Fruit fly (Drosophila melanogaster) whole organism, embryonic: Measurements from ENCODE around the gene CG15142.

ENCODE experiments used
- Abd-B ChIP-seq: fragments of 200-800 bp; sonication (Bioruptor generic); optimal IDR thresholded peaks from 2 replicates; lab custom pipeline; 2018; ENCODE audit warnings: missing biosample characterization, mild to moderate bottlenecking, missing genetic modification characterization, moderate library complexity
- Bgb ChIP-seq: fragments of 200-800 bp; sonication (Bioruptor generic); IDR thresholded peaks from 2 replicates; pipeline ENCODE4 v1.3.6; 2022; ENCODE audit warnings: missing biosample characterization, missing genetic modification characterization; ENCODE audit not compliant: partially characterized antibody
- CG10366 ChIP-seq: fragments of 200-800 bp; sonication (Bioruptor generic); IDR thresholded peaks from 2 replicates; pipeline ENCODE4 v1.3.6; 2022; ENCODE audit warnings: missing biosample characterization, missing genetic modification characterization
- CG11247 ChIP-seq: fragments of 200-800 bp; sonication (Bioruptor generic); IDR thresholded peaks from 2 replicates; pipeline ENCODE4 v1.3.6; 2022; ENCODE audit warnings: missing biosample characterization, missing genetic modification characterization
- CG11723 ChIP-seq: fragments of 200-800 bp; sonication (Bioruptor generic); optimal IDR thresholded peaks from 2 replicates; lab custom pipeline; 2017; ENCODE audit warnings: missing biosample characterization, mild to moderate bottlenecking, missing genetic modification characterization
- CG1233 ChIP-seq: fragments of 200-800 bp; sonication (Bioruptor generic); optimal IDR thresholded peaks from 4 replicates; lab custom pipeline; 2018; ENCODE audit warnings: missing biosample characterization, mild to moderate bottlenecking, missing genetic modification characterization
- CG14667 ChIP-seq: fragments of 200-800 bp; sonication (Bioruptor generic); IDR thresholded peaks from 2 replicates; pipeline ENCODE4 v1.3.6; 2022; ENCODE audit warnings: missing biosample characterization, missing genetic modification characterization
- CG15601 ChIP-seq: fragments of 200-800 bp; sonication (Bioruptor generic); optimal IDR thresholded peaks from 3 replicates; lab custom pipeline; 2019; ENCODE audit warnings: missing biosample characterization, mild to moderate bottlenecking, missing genetic modification characterization, moderate library complexity
- CG17359 ChIP-seq: fragments of 200-800 bp; sonication (Bioruptor generic); optimal IDR thresholded peaks from 3 replicates; lab custom pipeline; 2018; ENCODE audit warnings: missing biosample characterization, mild to moderate bottlenecking, missing genetic modification characterization, moderate library complexity
- CG17912 ChIP-seq: fragments of 200-800 bp; sonication (Bioruptor generic); optimal IDR thresholded peaks from 2 replicates; lab custom pipeline; 2018; ENCODE audit warnings: missing biosample characterization, mild to moderate bottlenecking, missing genetic modification characterization
- CG18476 ChIP-seq: fragments of 200-800 bp; sonication (Bioruptor generic); optimal IDR thresholded peaks from 2 replicates; lab custom pipeline; 2016; ENCODE audit warnings: missing biosample characterization, mild to moderate bottlenecking, missing genetic modification characterization
- CG18599 ChIP-seq: fragments of 200-800 bp; sonication (Bioruptor generic); optimal IDR thresholded peaks from 3 replicates; lab custom pipeline; 2017; ENCODE audit warnings: missing biosample characterization, missing genetic modification characterization, mild to moderate bottlenecking, moderate library complexity, missing genetic modification reagents
- CG30431 ChIP-seq: fragments of 200-800 bp; sonication (Bioruptor generic); optimal IDR thresholded peaks from 2 replicates; lab custom pipeline; 2017; ENCODE audit warnings: missing biosample characterization, missing genetic modification characterization
- CG4617 ChIP-seq: fragments of 200-800 bp; sonication (Bioruptor generic); optimal IDR thresholded peaks from 3 replicates; lab custom pipeline; 2016; ENCODE audit warnings: missing biosample characterization, missing genetic modification characterization, borderline replicate concordance
- CG7987 ChIP-seq: fragments of 200-800 bp; sonication (Bioruptor generic); optimal IDR thresholded peaks from 2 replicates; lab custom pipeline; 2018; ENCODE audit warnings: missing biosample characterization, mild to moderate bottlenecking, missing genetic modification characterization, moderate library complexity
- CG8290 ChIP-seq, 3 experiments: fragments of 200-800 bp; sonication (Bioruptor generic); optimal IDR thresholded peaks; 2 replicates each; lab custom pipeline; 2016 to 2019; ENCODE audit warnings: missing biosample characterization in 3 of 3, missing genetic modification characterization in 3 of 3, mild to moderate bottlenecking in 2 of 3, moderate library complexity in 1 of 3
- CG9876 ChIP-seq: fragments of 200-800 bp; sonication (Bioruptor generic); optimal IDR thresholded peaks from 2 replicates; lab custom pipeline; 2016; ENCODE audit warnings: missing biosample characterization, missing genetic modification characterization
- CG9932 ChIP-seq: fragments of 200-800 bp; sonication (Bioruptor generic); IDR thresholded peaks from 2 replicates; pipeline ENCODE4 v1.3.6; 2022; ENCODE audit warnings: missing biosample characterization, missing genetic modification characterization
- Camta ChIP-seq: fragments of 200-800 bp; sonication (Bioruptor generic); optimal IDR thresholded peaks from 2 replicates; lab custom pipeline; 2016; ENCODE audit warnings: missing biosample characterization, missing genetic modification characterization
- Dek ChIP-seq: fragments of 200-800 bp; sonication (Bioruptor generic); optimal IDR thresholded peaks from 3 replicates; lab custom pipeline; 2019; ENCODE audit warnings: missing biosample characterization, mild to moderate bottlenecking, missing genetic modification characterization, moderate library complexity
- Dfd ChIP-seq, 2 experiments: fragments of >200 bp; optimal IDR thresholded peaks; 2 replicates each; lab custom pipeline; 2017; ENCODE audit warnings: missing biosample characterization in 2 of 2, missing genetic modification characterization in 2 of 2
- Dip2 ChIP-seq: fragments of 200-800 bp; sonication (Bioruptor generic); IDR thresholded peaks from 2 replicates; pipeline ENCODE4 v1.3.6; 2022; ENCODE audit warnings: missing biosample characterization, missing genetic modification characterization
- Ets97D ChIP-seq: fragments of 200-800 bp; sonication (Bioruptor generic); optimal IDR thresholded peaks from 3 replicates; lab custom pipeline; 2016; ENCODE audit warnings: missing biosample characterization, missing genetic modification characterization
- Fer2 ChIP-seq: fragments of 200-800 bp; sonication (Bioruptor generic); optimal IDR thresholded peaks from 2 replicates; lab custom pipeline; 2018; ENCODE audit warnings: missing biosample characterization, mild to moderate bottlenecking, missing genetic modification characterization, moderate library complexity
- H2.0 ChIP-seq: fragments of 200-800 bp; sonication (Bioruptor generic); IDR thresholded peaks from 2 replicates; pipeline ENCODE4 v1.3.6; 2022; ENCODE audit warnings: missing biosample characterization, missing genetic modification characterization
- MTF-1 ChIP-seq: fragments of 200-800 bp; sonication (Bioruptor generic); optimal IDR thresholded peaks from 2 replicates; lab custom pipeline; 2018; ENCODE audit warnings: missing biosample characterization, mild to moderate bottlenecking, missing genetic modification characterization, borderline replicate concordance
- Med ChIP-seq: fragments of 200-800 bp; sonication (Bioruptor generic); peaks from one replicate; lab custom pipeline; 2016; ENCODE audit warnings: missing biosample characterization, missing genetic modification characterization, mild to moderate bottlenecking, inconsistent platforms, moderate library complexity
- Mes4 ChIP-seq: fragments of 200-800 bp; sonication (Bioruptor generic); optimal IDR thresholded peaks from 2 replicates; lab custom pipeline; 2016; ENCODE audit warnings: missing biosample characterization, missing genetic modification characterization
- NK7.1 ChIP-seq: fragments of 200-800 bp; sonication (Bioruptor generic); optimal IDR thresholded peaks from 3 replicates; lab custom pipeline; 2016; ENCODE audit warnings: missing biosample characterization, missing genetic modification characterization
- Oaz ChIP-seq: fragments of 200-800 bp; sonication (Bioruptor generic); IDR thresholded peaks from 2 replicates; pipeline ENCODE4 v1.3.6; 2022; ENCODE audit warnings: missing biosample characterization, missing genetic modification characterization
- Opbp ChIP-seq: fragments of 200-800 bp; sonication (Bioruptor generic); IDR thresholded peaks from 3 replicates; pipeline ENCODE4 v1.3.6; 2022; ENCODE audit warnings: missing biosample characterization, missing genetic modification characterization; ENCODE audit not compliant: partially characterized antibody
- Optix ChIP-seq: fragments of 200-800 bp; sonication (Bioruptor generic); IDR thresholded peaks from 3 replicates; pipeline ENCODE4 v1.3.6; 2022; ENCODE audit warnings: missing biosample characterization, missing genetic modification characterization
- Stat92E ChIP-seq, 3 experiments: fragments of >200 bp in 2 of 3; fragments of 200-800 bp in 1 of 3; sonication (Bioruptor generic) in 1 of 3; optimal IDR thresholded peaks; 2 replicates each; lab custom pipeline; 2017 to 2019; ENCODE audit warnings: missing biosample characterization in 3 of 3, missing genetic modification characterization in 3 of 3, mild to moderate bottlenecking in 1 of 3, moderate library complexity in 1 of 3
- Usf ChIP-seq: fragments of 200-800 bp; sonication (Bioruptor generic); optimal IDR thresholded peaks from 2 replicates; lab custom pipeline; 2017; ENCODE audit warnings: missing genotype, missing biosample characterization, missing genetic modification characterization
- ato ChIP-seq: fragments of 200-800 bp; sonication (Bioruptor generic); IDR thresholded peaks from 2 replicates; pipeline ENCODE4 v1.3.6; 2022; ENCODE audit warnings: missing biosample characterization, missing genetic modification characterization; ENCODE audit not compliant: partially characterized antibody
- bcd ChIP-seq: fragments of 200-800 bp; sonication (Bioruptor generic); optimal IDR thresholded peaks from 2 replicates; lab custom pipeline; 2017; ENCODE audit warnings: missing biosample characterization, mild to moderate bottlenecking, missing genetic modification characterization
- bowl ChIP-seq: fragments of 200-800 bp; sonication (Bioruptor generic); IDR thresholded peaks from 2 replicates; pipeline ENCODE4 v1.3.6; 2022; ENCODE audit warnings: missing biosample characterization, missing genetic modification characterization
- chinmo ChIP-seq: fragments of 200-800 bp; sonication (Bioruptor generic); IDR thresholded peaks from 4 replicates; pipeline ENCODE4 v1.3.6; 2022; ENCODE audit warnings: missing biosample characterization, missing genetic modification characterization; ENCODE audit not compliant: partially characterized antibody
- gem ChIP-seq: fragments of 200-800 bp; sonication (Bioruptor generic); optimal IDR thresholded peaks from 2 replicates; lab custom pipeline; 2019; ENCODE audit warnings: missing biosample characterization, mild to moderate bottlenecking, missing genetic modification characterization, moderate library complexity
- hb ChIP-seq: fragments of 200-800 bp; sonication (Bioruptor generic); IDR thresholded peaks from 3 replicates; pipeline ENCODE4 v1.3.6; 2022; ENCODE audit warnings: missing biosample characterization, missing genetic modification characterization; ENCODE audit not compliant: partially characterized antibody
- hbn ChIP-seq: fragments of 200-800 bp; sonication (Bioruptor generic); IDR thresholded peaks from 2 replicates; pipeline ENCODE4 v1.3.6; 2022; ENCODE audit warnings: missing biosample characterization, missing genetic modification characterization; ENCODE audit not compliant: partially characterized antibody
- insv ChIP-seq, 2 experiments: fragments of 200-800 bp; sonication (Bioruptor generic); optimal IDR thresholded peaks; 3 replicates each; lab custom pipeline; 2016 to 2018; ENCODE audit warnings: missing biosample characterization in 2 of 2, missing genetic modification characterization in 2 of 2
- knrl ChIP-seq: fragments of 200-800 bp; sonication (Bioruptor generic); IDR thresholded peaks from 3 replicates; pipeline ENCODE4 v1.3.6; 2022; ENCODE audit warnings: missing biosample characterization, missing genetic modification characterization; ENCODE audit not compliant: partially characterized antibody
- lbe ChIP-seq: fragments of 200-800 bp; sonication (Bioruptor generic); optimal IDR thresholded peaks from 2 replicates; lab custom pipeline; 2016; ENCODE audit warnings: missing biosample characterization, mild to moderate bottlenecking, missing genetic modification characterization
- pb ChIP-seq: fragments of 200-800 bp; sonication (Bioruptor generic); optimal IDR thresholded peaks from 3 replicates; lab custom pipeline; 2016; ENCODE audit warnings: missing biosample characterization, missing genetic modification characterization
- stc ChIP-seq: fragments of 200-800 bp; sonication (Bioruptor generic); IDR thresholded peaks from 2 replicates; pipeline ENCODE4 v1.3.6; 2022; ENCODE audit warnings: missing biosample characterization, missing genetic modification characterization
- tap ChIP-seq: fragments of 200-800 bp; optimal IDR thresholded peaks from 3 replicates; lab custom pipeline; 2019; ENCODE audit warnings: missing biosample characterization, mild to moderate bottlenecking, missing genetic modification characterization, moderate library complexity
- zf30C ChIP-seq: fragments of 200-800 bp; sonication (Bioruptor generic); optimal IDR thresholded peaks from 3 replicates; lab custom pipeline; 2018; ENCODE audit warnings: missing biosample characterization, mild to moderate bottlenecking, missing genetic modification characterization
- zfh2 ChIP-seq: fragments of 200-800 bp; sonication (Bioruptor generic); optimal IDR thresholded peaks from 2 replicates; lab custom pipeline; 2016; ENCODE audit warnings: missing biosample characterization, missing genetic modification characterization

Gene CG15142

dm6 chr2L:17500946-17501451 lies 2.4 kb upstream of the CG15142 start, which contains the start of the genes mEFTs and Dhc36C (continued):
- TF ChIP-seq Dfd (GFP tag; optimal IDR thresholded peaks at IDR 0.05; lab: Kevin White, UChicago), result no peak
- TF ChIP-seq CG9932 (GFP tag; lab: Robert Waterston, UW), result 0 out of 2 replicates have a peak, but pooled peaks have one; percentile 11
- TF ChIP-seq Abd-B (GFP tag; lab: Kevin White, UChicago), result no peak
- no peak for TF ChIP-seq CG11723
- TF ChIP-seq CG9876, result no peak
- TF ChIP-seq Stat92E (GFP tag; optimal IDR thresholded peaks at IDR 0.05; lab: Kevin White, UChicago), result no peak
- TF ChIP-seq zf30C, result no peak
- no peak for TF ChIP-seq CG17912 (GFP tag; lab: Kevin White, UChicago)
- TF ChIP-seq gem (tag; lab: Kevin White, UChicago), result no peak
- TF ChIP-seq insv (GFP tag; optimal IDR thresholded peaks at IDR 0.05; lab: Kevin White, UChicago), result no peak
- TF ChIP-seq Camta (GFP tag; lab: Kevin White, UChicago), result no peak
- TF ChIP-seq Bgb (GFP tag; lab: Robert Waterston, UW), result peak; percentile 92
- no peak for TF ChIP-seq CG10366
- peak; percentile 65 for TF ChIP-seq ato
- peak; percentile 95 for TF ChIP-seq Opbp (GFP tag; lab: Robert Waterston, UW)
- TF ChIP-seq CG1233 (GFP tag; lab: Kevin White, UChicago), result no peak
- no peak for TF ChIP-seq Mes4
- no peak for TF ChIP-seq CG8290 (GFP tag; optimal IDR thresholded peaks at IDR 0.05; lab: Kevin White, UChicago)
- TF ChIP-seq CG8290 (tag; optimal IDR thresholded peaks at IDR 0.05; lab: Kevin White, UChicago), result peak in 1 of 2 experiments; percentile 40
- peak; percentile 66 for TF ChIP-seq Ets97D
- TF ChIP-seq CG17359 (tag; lab: Kevin White, UChicago), result no peak
- peak; percentile 8 for TF ChIP-seq CG15601 (tag; lab: Kevin White, UChicago)
- no peak for TF ChIP-seq MTF-1 (GFP tag; lab: Kevin White, UChicago)
- TF ChIP-seq CG4617 (GFP tag; lab: Kevin White, UChicago), result peak; percentile 46
- TF ChIP-seq Fer2, result no peak
- no peak for TF ChIP-seq CG18599 (GFP tag; lab: Kevin White, UChicago)
- TF ChIP-seq stc (GFP tag; lab: Robert Waterston, UW), result 0 out of 2 replicates have a peak, but pooled peaks have one; percentile 13
- TF ChIP-seq NK7.1 (GFP tag; lab: Kevin White, UChicago), result no peak
- no peak for TF ChIP-seq CG14667 (GFP tag; lab: Robert Waterston, UW)
- no peak for TF ChIP-seq H2.0 (GFP tag; lab: Robert Waterston, UW)
- TF ChIP-seq Optix (GFP tag; lab: Robert Waterston, UW), result no peak
- TF ChIP-seq knrl (GFP tag; lab: Robert Waterston, UW), result peak; percentile 87
- TF ChIP-seq Usf, result no peak
- no peak for TF ChIP-seq CG7987
- no peak for TF ChIP-seq CG11247 (GFP tag; lab: Robert Waterston, UW)
- TF ChIP-seq tap (tag; lab: Kevin White, UChicago), result no peak
- TF ChIP-seq Dip2 (GFP tag; lab: Robert Waterston, UW), result no peak
- peak; percentile 84; the same call in 3 of the 4 replicates for TF ChIP-seq chinmo (GFP tag; lab: Robert Waterston, UW)
- no peak for TF ChIP-seq CG30431 (GFP tag; lab: Kevin White, UChicago)
- peak; percentile 60 for TF ChIP-seq hbn (GFP tag; lab: Robert Waterston, UW)
- no peak for TF ChIP-seq Oaz (GFP tag; lab: Robert Waterston, UW)
- TF ChIP-seq Med (GFP tag; lab: Kevin White, UChicago), result peak; percentile 85
- TF ChIP-seq bowl (GFP tag; lab: Robert Waterston, UW), result no peak
- TF ChIP-seq bcd, result no peak
- peak; percentile 74; the same call in 2 of the 3 replicates for TF ChIP-seq hb (GFP tag; lab: Robert Waterston, UW)
- no peak for TF ChIP-seq pb (GFP tag; lab: Kevin White, UChicago)
- TF ChIP-seq Dek (tag; lab: Kevin White, UChicago), result no peak
- TF ChIP-seq CG18476 (GFP tag; lab: Kevin White, UChicago), result no peak
- TF ChIP-seq zfh2, result no peak
- no peak for TF ChIP-seq lbe
